Worm (Caenorhabditis elegans) whole organism, mixed stage, embryonic: Measurements from ENCODE around the gene gphr-2.
A peak's percentile ranks its signal among the peaks of the same experiment; 100 is the strongest.

ENCODE experiments used
- ceh-83 ChIP-seq: fragments of 200-800 bp; sonication (Bioruptor generic); optimal IDR thresholded peaks from 2 replicates; lab custom pipeline; 2018; ENCODE audit warnings: mild to moderate bottlenecking, missing genetic modification characterization, missing compliant biosample characterization
- ces-1 ChIP-seq: fragments of 150-350 bp; optimal IDR thresholded peaks from 2 replicates; lab custom pipeline; 2014; ENCODE audit warnings: missing biosample characterization, missing genetic modification reagents, missing genetic modification characterization
- elt-1 ChIP-seq: sonication (generic microtip); optimal IDR thresholded peaks from 2 replicates; lab custom pipeline; 2017; ENCODE audit warnings: missing genetic modification characterization, mild to moderate bottlenecking, missing compliant biosample characterization, antibody characterized with exemption, moderate library complexity, borderline replicate concordance; ENCODE audit not compliant: insufficient read depth
- hlh-1 ChIP-seq: fragments of 150-350 bp; optimal IDR thresholded peaks from 2 replicates; lab custom pipeline; 2014; ENCODE audit warnings: missing biosample characterization, missing genetic modification reagents, missing genetic modification characterization
- lin-13 ChIP-seq: fragments of 150-350 bp; optimal IDR thresholded peaks from 2 replicates; lab custom pipeline; 2014; ENCODE audit warnings: missing biosample characterization, missing genetic modification characterization
- lsy-2 ChIP-seq: fragments of 150-350 bp; optimal IDR thresholded peaks from 2 replicates; lab custom pipeline; 2014; ENCODE audit warnings: missing biosample characterization, missing genetic modification characterization
- mep-1 ChIP-seq: fragments of 150-350 bp; optimal IDR thresholded peaks from 2 replicates; lab custom pipeline; 2017; ENCODE audit warnings: missing biosample characterization, missing genetic modification reagents, missing genetic modification characterization, inconsistent platforms
- nhr-12 ChIP-seq: fragments of 150-350 bp; optimal IDR thresholded peaks from 2 replicates; lab custom pipeline; 2014; ENCODE audit warnings: missing biosample characterization, missing genetic modification characterization
- nhr-28 ChIP-seq: fragments of 150-350 bp; optimal IDR thresholded peaks from 2 replicates; lab custom pipeline; 2014; ENCODE audit warnings: missing biosample characterization, missing genetic modification characterization
- sem-2 ChIP-seq: fragments of 200-800 bp; sonication (Bioruptor generic); optimal IDR thresholded peaks from 2 replicates; lab custom pipeline; 2018; ENCODE audit warnings: mild to moderate bottlenecking, missing genetic modification characterization, missing compliant biosample characterization
- unc-62 ChIP-seq: fragments of 150-350 bp; optimal IDR thresholded peaks from 2 replicates; lab custom pipeline; 2014; ENCODE audit warnings: missing biosample characterization, missing genetic modification reagents, missing genetic modification characterization

DNA sequence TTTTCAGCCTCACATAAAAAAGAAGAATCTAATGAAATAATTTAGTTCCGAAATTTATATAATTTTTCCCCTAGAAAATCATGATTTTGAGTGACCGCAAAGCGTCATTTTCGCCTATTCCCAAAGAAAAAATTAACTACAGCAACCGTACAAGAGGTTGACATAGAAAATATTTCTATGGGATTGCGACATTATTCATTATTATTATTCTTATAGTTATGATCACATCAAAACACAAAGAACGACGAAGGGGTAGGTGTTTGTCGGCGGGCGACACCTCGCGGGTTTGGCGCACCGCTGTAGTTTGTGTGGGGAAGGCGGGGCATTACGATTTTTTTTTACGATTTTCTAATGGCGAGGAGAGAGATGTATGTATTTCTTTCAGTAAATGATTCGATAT is 16.7 kb upstream of the gphr-2 start:
- TF ChIP-seq hlh-1 (tag; lab: Kevin White, UChicago) = no peak
- TF ChIP-seq mep-1 (tag; lab: Kevin White, UChicago) = no peak
- no peak for TF ChIP-seq lin-13 (tag; lab: Kevin White, UChicago)
- TF ChIP-seq unc-62 = no peak
- TF ChIP-seq elt-1 (tag; lab: Kevin White, UChicago) = no peak
- TF ChIP-seq lsy-2 (tag; lab: Kevin White, UChicago) = no peak
- TF ChIP-seq ces-1 (GFP tag; lab: Kevin White, UChicago) = no peak
- TF ChIP-seq nhr-12 (tag; lab: Kevin White, UChicago) = no peak
- no peak for TF ChIP-seq sem-2
- peak; percentile 25 for TF ChIP-seq ceh-83 (GFP tag; lab: Kevin White, UChicago)
- no peak for TF ChIP-seq nhr-28 (tag; lab: Kevin White, UChicago)
